Fruit fly (Drosophila melanogaster): ENCODE measurements around the gene CG43798.

dm6 chr2L:4660932-4661331 lies 14.1 kb downstream of the CG43798 start:
- TF ChIP-seq OdsH (GFP tag; optimal IDR thresholded peaks at IDR 0.05) (no peak), Gug (GFP tag; IDR thresholded peaks at IDR 0.05) (no peak)
